Worm (Caenorhabditis elegans) whole organism, midembryonic: ENCODE measurements around the gene trmt-10C.2.

ENCODE experiments used
- T22C8.4 ChIP-seq: fragments of 200-800 bp; sonication (Bioruptor generic); IDR thresholded peaks from 2 replicates; pipeline ENCODE4 v1.3.6; 2022; ENCODE audit warnings: missing genetic modification characterization, missing compliant biosample characterization
- flt-1 ChIP-seq: fragments of 200-800 bp; sonication (Bioruptor generic); IDR thresholded peaks from 2 replicates; pipeline ENCODE4 v1.3.6; 2022; ENCODE audit warnings: missing genetic modification characterization, missing compliant biosample characterization
- ref-1 ChIP-seq: fragments of 200-800 bp; sonication (Bioruptor generic); conservative IDR thresholded peaks from 2 replicates; pipeline ENCODE4 v1.3.6; 2022; ENCODE audit warnings: missing genetic modification reagents, missing genetic modification characterization, missing compliant biosample characterization

DNA sequence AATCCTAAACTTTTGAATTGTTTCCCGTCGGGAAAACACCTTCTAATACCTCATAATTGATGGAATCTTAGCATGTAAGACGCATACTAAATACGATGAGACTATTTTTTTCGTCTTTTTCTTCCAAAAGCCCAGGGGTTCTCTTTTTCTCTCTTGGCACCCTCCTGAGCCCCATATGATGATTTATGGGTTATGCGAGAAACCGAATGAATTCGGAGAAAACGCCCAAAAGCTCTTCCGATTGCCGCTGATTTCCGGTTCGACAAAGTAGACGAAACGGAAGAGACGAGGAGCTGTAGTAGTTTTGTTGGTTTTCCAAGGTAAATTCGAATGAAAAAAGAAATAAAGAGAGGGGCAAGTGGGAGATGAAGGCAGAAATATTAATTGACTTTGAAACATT lies 34.6 kb upstream of the trmt-10C.2 start:
- no peak for TF ChIP-seq T22C8.4
- TF ChIP-seq ref-1 (GFP tag; lab: Robert Waterston, UW): no peak
- TF ChIP-seq flt-1 (GFP tag; lab: Robert Waterston, UW): no peak
